Fruit fly (Drosophila melanogaster) whole organism, pupa: Measurements from ENCODE around the gene yip7.
A peak's percentile ranks its signal among the peaks of the same experiment; 100 is the strongest.

ENCODE experiments used
- CG10348 ChIP-seq: fragments of 200-800 bp; sonication (Bioruptor generic); IDR thresholded peaks from 2 replicates; pipeline ENCODE4 v1.3.6; 2022; ENCODE audit warnings: missing biosample characterization, missing genetic modification characterization
- CG12605 ChIP-seq: fragments of 200-800 bp; sonication (Bioruptor generic); IDR thresholded peaks from 2 replicates; pipeline ENCODE4 v1.3.6; 2022; ENCODE audit warnings: missing biosample characterization, missing genetic modification characterization
- CG13204 ChIP-seq: fragments of 200-800 bp; sonication (Bioruptor generic); optimal IDR thresholded peaks from 2 replicates; lab custom pipeline; 2018; ENCODE audit warnings: missing biosample characterization, mild to moderate bottlenecking, missing genetic modification characterization, moderate library complexity
- CG14655 ChIP-seq: fragments of 200-800 bp; sonication (Bioruptor generic); optimal IDR thresholded peaks from 3 replicates; lab custom pipeline; 2017; ENCODE audit warnings: mild to moderate bottlenecking, missing biosample characterization, missing genetic modification reagents, missing genetic modification characterization
- CG15710 ChIP-seq: fragments of 200-800 bp; sonication (Bioruptor generic); optimal IDR thresholded peaks from 2 replicates; lab custom pipeline; 2018; ENCODE audit warnings: missing biosample characterization, mild to moderate bottlenecking, missing genetic modification characterization, moderate library complexity
- CG17806 ChIP-seq: fragments of 200-800 bp; sonication (Bioruptor generic); optimal IDR thresholded peaks from 2 replicates; lab custom pipeline; 2018; ENCODE audit warnings: missing biosample characterization, mild to moderate bottlenecking, missing genetic modification characterization, moderate library complexity
- CG32121 ChIP-seq: fragments of 200-800 bp; sonication (Bioruptor generic); IDR thresholded peaks from 2 replicates; pipeline ENCODE4 v1.3.6; 2022; ENCODE audit warnings: missing biosample characterization, missing genetic modification characterization
- CG34367 ChIP-seq: fragments of 200-800 bp; sonication (Bioruptor generic); optimal IDR thresholded peaks from 2 replicates; lab custom pipeline; 2018; ENCODE audit warnings: missing biosample characterization, mild to moderate bottlenecking, missing genetic modification characterization
- CG4496 ChIP-seq: fragments of 200-800 bp; sonication (Bioruptor generic); IDR thresholded peaks from 3 replicates; pipeline ENCODE4 v1.3.6; 2022; ENCODE audit warnings: missing biosample characterization, missing genetic modification characterization
- CG8159 ChIP-seq: fragments of 200-800 bp; sonication (Bioruptor generic); optimal IDR thresholded peaks from 3 replicates; lab custom pipeline; 2018; ENCODE audit warnings: missing biosample characterization, mild to moderate bottlenecking, missing genetic modification characterization, moderate library complexity
- CG8301 ChIP-seq: fragments of 200-800 bp; sonication (Bioruptor generic); optimal IDR thresholded peaks from 2 replicates; lab custom pipeline; 2018; ENCODE audit warnings: missing biosample characterization, mild to moderate bottlenecking, missing genetic modification characterization
- CG9948 ChIP-seq: fragments of 200-800 bp; sonication (Bioruptor generic); optimal IDR thresholded peaks from 2 replicates; lab custom pipeline; 2018; ENCODE audit warnings: missing biosample characterization, mild to moderate bottlenecking, missing genetic modification characterization, moderate library complexity
- D1 ChIP-seq: fragments of 200-800 bp; sonication (Bioruptor generic); optimal IDR thresholded peaks from 2 replicates; lab custom pipeline; 2018; ENCODE audit warnings: missing biosample characterization, mild to moderate bottlenecking, missing genetic modification characterization, moderate library complexity
- EcR ChIP-seq: fragments of 200-800 bp; sonication (Bioruptor generic); optimal IDR thresholded peaks from 3 replicates; lab custom pipeline; 2019; ENCODE audit warnings: missing biosample characterization, missing genetic modification characterization, mild to moderate bottlenecking, moderate library complexity, missing genetic modification reagents
- Ets98B ChIP-seq: fragments of 200-800 bp; sonication (Bioruptor generic); IDR thresholded peaks from 2 replicates; pipeline ENCODE4 v1.3.6; 2022; ENCODE audit warnings: missing biosample characterization, missing genetic modification characterization
- Pif1A ChIP-seq: fragments of 200-800 bp; sonication (Bioruptor generic); optimal IDR thresholded peaks from 3 replicates; lab custom pipeline; 2016; ENCODE audit warnings: missing biosample characterization, missing genetic modification characterization
- Pif1B ChIP-seq: fragments of 200-800 bp; sonication (Bioruptor generic); optimal IDR thresholded peaks from 3 replicates; lab custom pipeline; 2016; ENCODE audit warnings: missing biosample characterization, missing genetic modification characterization
- Snoo ChIP-seq: fragments of 200-800 bp; sonication (Bioruptor generic); optimal IDR thresholded peaks from 3 replicates; lab custom pipeline; 2017; ENCODE audit warnings: missing biosample characterization, mild to moderate bottlenecking, missing genetic modification characterization, inconsistent platforms
- fd96Ca ChIP-seq: fragments of 200-800 bp; sonication (Bioruptor generic); IDR thresholded peaks from 3 replicates; pipeline ENCODE4 v1.3.6; 2022; ENCODE audit warnings: missing biosample characterization, missing genetic modification characterization
- gl ChIP-seq: fragments of 200-800 bp; sonication (Bioruptor generic); optimal IDR thresholded peaks from 2 replicates; lab custom pipeline; 2018; ENCODE audit warnings: missing biosample characterization, mild to moderate bottlenecking, missing genetic modification characterization
- rn ChIP-seq: fragments of 200-800 bp; sonication (Bioruptor generic); IDR thresholded peaks from 2 replicates; pipeline ENCODE4 v1.3.6; 2022; ENCODE audit warnings: missing biosample characterization, missing genetic modification characterization

The yip7 gene

dm6 chr3L:6070119-6070518 lies 35.1 kb downstream of the yip7 start:
- TF ChIP-seq CG10348 (GFP tag; lab: Robert Waterston, UW) (no peak), CG15710 (tag; lab: Kevin White, UChicago) (no peak), rn (GFP tag; lab: Robert Waterston, UW) (no peak), CG13204 (GFP tag; lab: Kevin White, UChicago) (no peak), EcR (GFP tag; lab: Kevin White, UChicago) (no peak), D1 (tag; lab: Kevin White, UChicago) (no peak), CG14655 (GFP tag; lab: Kevin White, UChicago) (no peak), CG34367 (tag; lab: Kevin White, UChicago) (no peak), CG8301 (tag; lab: Kevin White, UChicago) (no peak), Pif1A (GFP tag; lab: Kevin White, UChicago) (no peak), Snoo (tag; lab: Kevin White, UChicago) (no peak), CG4496 (GFP tag; lab: Robert Waterston, UW) (no peak), Ets98B (GFP tag; lab: Robert Waterston, UW) (no peak), CG17806 (tag; lab: Kevin White, UChicago) (no peak), CG8159 (tag; lab: Kevin White, UChicago) (no peak), CG12605 (GFP tag; lab: Robert Waterston, UW) (no peak), CG9948 (tag; lab: Kevin White, UChicago) (no peak)

dm6 chr3L:6071454-6072189 lies 36.6 kb downstream of the yip7 start, which contains the start of gene CG6602:
CG6602 (plus strand) TSS chr3L:6072139.
- peak; percentile 28 for TF ChIP-seq CG8159 (tag; lab: Kevin White, UChicago)
- TF ChIP-seq CG32121, result no peak
- TF ChIP-seq CG15710 (tag; lab: Kevin White, UChicago), result peak; percentile 44
- peak; percentile 79 for TF ChIP-seq Snoo (tag; lab: Kevin White, UChicago)
- peak; percentile 78 for TF ChIP-seq CG4496 (GFP tag; lab: Robert Waterston, UW)
- peak; percentile 41 for TF ChIP-seq CG34367 (tag; lab: Kevin White, UChicago)
- no peak for TF ChIP-seq CG9948 (tag; lab: Kevin White, UChicago)
- no peak for TF ChIP-seq CG12605 (GFP tag; lab: Robert Waterston, UW)
- TF ChIP-seq, all 21 proteins: peak for 5

dm6 chr3L:6074975-6075692 lies 40.1 kb downstream of the yip7 start, which contains the start of the genes CG13295 and CG6610:
CG13295 (minus strand) TSS chr3L:6075245.
CG6610 (plus strand) TSS chr3L:6075536.
- TF ChIP-seq CG14655 (GFP tag; lab: Kevin White, UChicago) (peak; percentile 53), CG8159 (tag; lab: Kevin White, UChicago) (peak; percentile 69), Snoo (tag; lab: Kevin White, UChicago) (peak; percentile 41), CG8301 (tag; lab: Kevin White, UChicago) (peak; percentile 27), CG4496 (GFP tag; lab: Robert Waterston, UW) (no peak), CG15710 (tag; lab: Kevin White, UChicago) (peak; percentile 69), Pif1A (GFP tag; lab: Kevin White, UChicago) (no peak), CG9948 (tag; lab: Kevin White, UChicago) (no peak), CG34367 (tag; lab: Kevin White, UChicago) (peak; percentile 32), CG17806 (tag; lab: Kevin White, UChicago) (peak; percentile 29), rn (GFP tag; lab: Robert Waterston, UW) (no peak), CG10348 (GFP tag; lab: Robert Waterston, UW) (no peak)

- TF ChIP-seq gl (tag; lab: Kevin White, UChicago) (no peak), CG13204 (GFP tag; lab: Kevin White, UChicago) (peak; percentile 72)
Observed at dm6 chr3L:6076429-6076828, 41.4 kb downstream of the yip7 start, which contains the start of gene ssp6. ssp6 (plus strand) TSS chr3L:6076722.

dm6 chr3L:6082561-6082960 lies 47.5 kb downstream of the yip7 start, which contains the start of gene CG13293:
CG13293 (plus strand) TSS chr3L:6082883.
- no peak for TF ChIP-seq CG15710 (tag; lab: Kevin White, UChicago)
- no peak for TF ChIP-seq rn (GFP tag; lab: Robert Waterston, UW)
- no peak for TF ChIP-seq fd96Ca (GFP tag; lab: Robert Waterston, UW)

dm6 chr3L:6084446-6084845 lies 49.4 kb downstream of the yip7 start:
- TF ChIP-seq CG32121 (peak; percentile 48; the same call in 1 of the 2 replicates), EcR (GFP tag; lab: Kevin White, UChicago) (no peak), Snoo (tag; lab: Kevin White, UChicago) (no peak), CG14655 (GFP tag; lab: Kevin White, UChicago) (peak; percentile 67), gl (tag; lab: Kevin White, UChicago) (no peak), CG8159 (tag; lab: Kevin White, UChicago) (peak; percentile 49), fd96Ca (GFP tag; lab: Robert Waterston, UW) (no peak), D1 (tag; lab: Kevin White, UChicago) (no peak), CG8301 (tag; lab: Kevin White, UChicago) (peak; percentile 64), Pif1A (GFP tag; lab: Kevin White, UChicago) (peak; percentile 6), CG34367 (tag; lab: Kevin White, UChicago) (peak; percentile 15), rn (GFP tag; lab: Robert Waterston, UW) (no peak), CG15710 (tag; lab: Kevin White, UChicago) (peak; percentile 39), CG4496 (GFP tag; lab: Robert Waterston, UW) (no peak; the same call in 2 of the 3 replicates), CG17806 (tag; lab: Kevin White, UChicago) (peak; percentile 28), CG10348 (GFP tag; lab: Robert Waterston, UW) (no peak), Pif1B (GFP tag; lab: Kevin White, UChicago) (peak; percentile 10), CG12605 (GFP tag; lab: Robert Waterston, UW) (peak; percentile 53), CG9948 (tag; lab: Kevin White, UChicago) (peak; percentile 62), Ets98B (GFP tag; lab: Robert Waterston, UW) (no peak), CG13204 (GFP tag; lab: Kevin White, UChicago) (no peak)
